Worm (Caenorhabditis elegans): ENCODE data around the gene F49C12.12.
A peak's percentile ranks its signal among the peaks of the same experiment; 100 is the strongest.

F49C12.12 gene

ce11 chrIV:9321039-9321851 lies at the start of gene F49C12.12, which contains the start of gene vha-17:
F49C12.12 (minus strand) TSS chrIV:9321089.
vha-17 (plus strand) TSS chrIV:9321801.
- TF ChIP-seq unc-55 (GFP tag; optimal IDR thresholded peaks at IDR 0.05), result no peak
- peak; percentile 61 for TF ChIP-seq ceh-48 (tag; optimal IDR thresholded peaks at IDR 0.05)

- TF ChIP-seq che-1 (tag; optimal IDR thresholded peaks at IDR 0.05) (no peak), pat-9 (tag; optimal IDR thresholded peaks at IDR 0.05) (no peak), Y22D7AL.16 (tag; optimal IDR thresholded peaks at IDR 0.05) (no peak), odd-2 (tag; optimal IDR thresholded peaks at IDR 0.05) (no peak), K09A11.1 (tag; optimal IDR thresholded peaks at IDR 0.05; ENCODE audit: insufficient read depth) (no peak), tbx-2 (tag; optimal IDR thresholded peaks at IDR 0.05) (no peak), ceh-19 (GFP tag; optimal IDR thresholded peaks at IDR 0.05) (no peak), ceh-2 (tag; optimal IDR thresholded peaks at IDR 0.05) (no peak), unc-55 (GFP tag; optimal IDR thresholded peaks at IDR 0.05) (no peak), lim-6 (tag; optimal IDR thresholded peaks at IDR 0.05) (no peak), ets-4 (tag; optimal IDR thresholded peaks at IDR 0.05) (no peak), ztf-16 (tag; optimal IDR thresholded peaks at IDR 0.05) (no peak), ceh-9 (tag; optimal IDR thresholded peaks at IDR 0.05) (no peak), eyg-1 (tag; optimal IDR thresholded peaks at IDR 0.05) (no peak), ceh-14 (tag; optimal IDR thresholded peaks at IDR 0.05) (no peak), unc-3 (GFP tag; conservative IDR thresholded peaks at IDR 0.05) (no peak), unc-3 (tag; optimal IDR thresholded peaks at IDR 0.05) (no peak), nfya-1 (tag; optimal IDR thresholded peaks at IDR 0.05) (no peak), pax-1 (tag; optimal IDR thresholded peaks at IDR 0.05) (no peak), elt-2 (tag; optimal IDR thresholded peaks at IDR 0.05) (no peak)
Measured at ce11 chrIV:9367852-9368627, 47.2 kb upstream of the F49C12.12 start.

- TF ChIP-seq dve-1 (tag; optimal IDR thresholded peaks at IDR 0.05) (no peak), unc-42 (tag; optimal IDR thresholded peaks at IDR 0.05) (no peak), ceh-48 (tag; optimal IDR thresholded peaks at IDR 0.05) (no peak)
Measured at ce11 chrIV:9366411-9366810, 45.5 kb upstream of the F49C12.12 start, which contains the start of gene pezo-1. pezo-1 (minus strand) TSS chrIV:9366511.

- no peak for TF ChIP-seq ahr-1 (tag; optimal IDR thresholded peaks at IDR 0.05)
- no peak for TF ChIP-seq syd-9 (tag; optimal IDR thresholded peaks at IDR 0.05)
- TF ChIP-seq elt-2 (tag; optimal IDR thresholded peaks at IDR 0.05), result no peak
Measured at ce11 chrIV:9353728-9354127, 32.8 kb upstream of the F49C12.12 start.

ce11 chrIV:9343102-9343599 lies 22.3 kb upstream of the F49C12.12 start, which contains the start of gene pigc-1:
pigc-1 (minus strand) TSS chrIV:9343152.
- TF ChIP-seq fax-1 (tag; optimal IDR thresholded peaks at IDR 0.05) (no peak), unc-42 (tag; optimal IDR thresholded peaks at IDR 0.05) (peak; percentile 8)

- TF ChIP-seq sdc-2 (tag; optimal IDR thresholded peaks at IDR 0.05) (no peak), Y22D7AL.16 (tag; optimal IDR thresholded peaks at IDR 0.05) (no peak), unc-55 (GFP tag; optimal IDR thresholded peaks at IDR 0.05) (no peak), dve-1 (tag; optimal IDR thresholded peaks at IDR 0.05) (no peak), sox-4 (tag; optimal IDR thresholded peaks at IDR 0.05) (no peak), hlh-15 (tag; optimal IDR thresholded peaks at IDR 0.05) (no peak), ets-4 (tag; optimal IDR thresholded peaks at IDR 0.05) (no peak), unc-86 (tag; optimal IDR thresholded peaks at IDR 0.05) (no peak), lim-6 (tag; optimal IDR thresholded peaks at IDR 0.05) (no peak)
Measured at ce11 chrIV:9341591-9341990, 20.7 kb upstream of the F49C12.12 start, which contains the start of gene vps-26. vps-26 (minus strand) TSS chrIV:9341790.

Data from whole organism, late embryonic.